Worm (Caenorhabditis elegans): ENCODE measurements around the gene srd-45.
A peak's percentile ranks its signal among the peaks of the same experiment; 100 is the strongest.

Gene srd-45

DNA sequence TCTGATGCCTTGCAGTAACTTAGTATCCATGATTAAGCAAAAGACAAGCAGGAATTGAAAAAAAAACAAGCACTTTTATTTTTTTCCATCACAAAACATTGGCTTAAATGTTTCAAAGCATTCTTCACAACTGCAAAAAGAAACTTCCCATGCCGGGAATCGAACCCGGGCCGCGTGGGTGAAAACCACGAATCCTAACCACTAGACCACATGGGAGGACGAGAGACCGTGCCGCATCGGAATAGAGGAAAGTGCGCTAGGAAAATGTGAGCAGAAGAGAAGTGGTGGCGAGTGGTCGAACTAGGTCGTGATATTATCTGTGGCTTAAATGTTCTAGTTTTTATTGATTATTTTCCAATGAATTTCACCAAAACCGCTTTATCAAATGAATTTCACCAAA lies 38.7 kb downstream of the srd-45 start (continued):
- TF ChIP-seq fos-1 (tag; optimal IDR thresholded peaks at IDR 0.05) (no peak), nhr-77 (tag; optimal IDR thresholded peaks at IDR 0.05) (peak; percentile 64), egl-27 (tag; optimal IDR thresholded peaks at IDR 0.05) (no peak), arid-1 (GFP tag; conservative IDR thresholded peaks at IDR 0.05) (peak; percentile 73), madf-5 (GFP tag; IDR thresholded peaks at IDR 0.05) (no peak), hif-1 (tag; optimal IDR thresholded peaks at IDR 0.05) (peak in 1 of 2 experiments; percentile 27), unc-130 (GFP tag; optimal IDR thresholded peaks at IDR 0.05) (no peak), F49E8.2 (tag; optimal IDR thresholded peaks at IDR 0.05; ENCODE audit: borderline replicate concordance) (no peak), dpl-1 (GFP tag; optimal IDR thresholded peaks at IDR 0.05) (no peak), egl-43 (GFP tag; IDR thresholded peaks at IDR 0.05) (peak; percentile 82), nhr-76 (tag; optimal IDR thresholded peaks at IDR 0.05) (no peak), cey-2 (tag; optimal IDR thresholded peaks at IDR 0.05; ENCODE audit: borderline replicate concordance, insufficient read depth) (no peak), nhr-111 (GFP tag; optimal IDR thresholded peaks at IDR 0.05) (no peak), nhr-10 (tag; optimal IDR thresholded peaks at IDR 0.05) (no peak), ceh-28 (tag; optimal IDR thresholded peaks at IDR 0.05) (no peak), dmd-9 (GFP tag; IDR thresholded peaks at IDR 0.05) (peak; percentile 60; the same call in 1 of the 2 replicates), tra-1 (GFP tag; IDR thresholded peaks at IDR 0.05) (peak; percentile 24; the same call in 1 of the 2 replicates), nhr-102 (tag; optimal IDR thresholded peaks at IDR 0.05) (no peak), mxl-2 (GFP tag; conservative IDR thresholded peaks at IDR 0.05) (no peak), nhr-42 (GFP tag; IDR thresholded peaks at IDR 0.05) (0 out of 2 replicates have a peak, but pooled peaks have one; percentile 41), attf-4 (tag; optimal IDR thresholded peaks at IDR 0.05) (no peak), lin-39 (tag; optimal IDR thresholded peaks at IDR 0.05) (no peak), madf-9 (GFP tag; conservative IDR thresholded peaks at IDR 0.05) (peak; percentile 55; the same call in 1 of the 2 replicates), lir-3 (tag; optimal IDR thresholded peaks at IDR 0.05) (no peak), tag-97 (GFP tag; IDR thresholded peaks at IDR 0.05) (no peak), dmd-8 (GFP tag; IDR thresholded peaks at IDR 0.05) (peak; percentile 64; the same call in 1 of the 2 replicates), Y75B8A.6 (GFP tag; IDR thresholded peaks at IDR 0.05) (no peak), Y105C5A.15 (GFP tag; IDR thresholded peaks at IDR 0.05) (0 out of 2 replicates have a peak, but pooled peaks have one; percentile 55)

DNA sequence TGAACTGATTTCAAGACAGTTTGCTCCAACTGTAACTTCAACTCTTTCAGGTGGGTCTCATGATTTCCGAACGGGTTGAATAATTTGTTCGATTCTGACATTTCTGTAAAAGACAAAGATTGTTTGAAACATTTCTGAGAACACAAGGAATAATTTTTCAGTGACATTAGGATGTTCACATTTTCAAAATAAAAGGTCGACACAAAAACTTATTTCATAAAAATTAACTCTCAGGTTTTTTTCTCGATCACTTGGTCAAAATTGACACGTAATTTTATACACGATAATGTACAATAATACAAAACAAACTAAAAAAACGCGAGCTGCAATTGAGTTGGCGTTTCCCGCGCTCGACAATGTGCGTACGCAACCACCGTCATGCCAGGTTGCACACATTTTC lies 42.5 kb downstream of the srd-45 start, which contains the start of gene rif-1.2:
Gene rif-1.2, minus strand, starts transcription at position 101 of the 400 bp plus-strand sequence.
- no peak for TF ChIP-seq daf-8 (GFP tag; IDR thresholded peaks at IDR 0.05)
- TF ChIP-seq fos-1 (tag; optimal IDR thresholded peaks at IDR 0.05), result no peak

DNA sequence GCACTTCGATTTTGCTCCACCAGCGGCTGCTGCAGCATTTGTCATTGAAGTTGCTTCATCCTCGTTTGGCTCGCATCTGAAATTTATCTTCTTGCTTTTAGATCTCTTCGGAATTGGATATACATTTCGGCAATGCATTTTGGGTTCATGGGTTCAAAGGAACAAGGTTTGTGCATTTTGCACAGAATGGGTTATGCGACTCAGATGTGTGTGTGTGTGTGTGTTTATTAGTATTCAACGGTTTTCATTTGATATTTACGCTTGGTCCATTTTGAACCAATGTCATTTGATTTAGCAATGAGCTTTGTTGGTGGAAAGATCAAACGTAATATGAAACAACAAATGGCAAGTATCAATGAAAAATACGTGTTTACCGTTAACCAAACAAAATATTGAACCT lies 47.0 kb downstream of the srd-45 start:
- TF ChIP-seq unc-62 (GFP tag; optimal IDR thresholded peaks at IDR 0.05 in 1 of 2), result peak in 1 of 2 experiments; percentile 90
- TF ChIP-seq unc-62 (tag; optimal IDR thresholded peaks at IDR 0.05), result no peak
- no peak for TF ChIP-seq ceh-44 (GFP tag; IDR thresholded peaks at IDR 0.05)

DNA sequence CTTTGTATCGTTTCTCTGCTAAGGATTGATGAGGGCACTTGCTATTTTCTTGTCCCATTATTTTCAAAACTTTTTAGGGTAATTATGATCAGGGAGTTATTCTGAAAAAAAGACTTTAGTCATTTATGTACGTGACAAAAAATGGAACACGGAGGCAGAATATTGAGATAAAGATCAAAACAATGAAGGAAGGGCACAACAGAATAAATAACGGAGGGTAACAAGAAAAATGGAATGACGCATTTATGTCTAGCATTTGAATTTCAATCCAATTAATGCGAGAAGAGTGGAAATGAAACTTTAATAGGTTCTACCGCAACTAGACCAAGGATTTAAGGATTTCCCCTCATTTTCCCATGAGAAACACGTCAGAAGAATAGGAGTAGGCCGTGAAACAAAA lies 49.5 kb downstream of the srd-45 start, which contains the start of gene glb-13:
Gene glb-13, minus strand, starts transcription at position 101 of the 400 bp plus-strand sequence.
- TF ChIP-seq nhr-102 (tag; optimal IDR thresholded peaks at IDR 0.05) (no peak), unc-62 (GFP tag; optimal IDR thresholded peaks at IDR 0.05 in 1 of 2) (peak in 1 of 2 experiments; percentile 78), unc-62 (tag; optimal IDR thresholded peaks at IDR 0.05) (no peak)

Data from whole organism, L4 larva.